Fruit fly (Drosophila melanogaster): Measurements from ENCODE around the gene eRF1.

The eRF1 gene

DNA sequence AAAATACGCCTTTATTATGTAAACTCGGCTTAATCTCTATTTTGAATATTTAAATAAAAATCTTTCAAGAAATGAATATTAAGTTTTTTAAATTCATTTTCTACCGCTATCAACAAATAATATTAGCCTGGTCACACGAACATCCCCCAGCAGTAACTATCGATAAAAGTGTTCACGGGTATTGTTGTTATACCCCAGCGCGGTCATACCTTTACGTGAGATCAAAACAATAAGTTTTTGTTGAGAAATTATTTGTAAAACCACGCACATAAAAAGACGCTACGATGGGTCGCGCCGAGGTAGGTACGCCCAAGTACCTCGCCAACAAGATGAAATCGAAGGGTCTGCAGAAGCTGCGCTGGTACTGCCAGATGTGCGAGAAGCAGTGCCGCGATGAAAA lies 8.5 kb downstream of the eRF1 start, which contains the start of gene kin17 (continued):
- no peak for TF ChIP-seq CG17186 (GFP tag; optimal IDR thresholded peaks at IDR 0.05)
- TF ChIP-seq CG2199 (GFP tag; IDR thresholded peaks at IDR 0.05) = no peak
- TF ChIP-seq ash1 (GFP tag; optimal IDR thresholded peaks at IDR 0.05) = no peak
- peak; percentile 74 for TF ChIP-seq unc-4 (GFP tag; IDR thresholded peaks at IDR 0.05; ENCODE audit: partially characterized antibody)
- peak; percentile 84 for TF ChIP-seq Dp (GFP tag; optimal IDR thresholded peaks at IDR 0.05)
- peak; percentile 39 for TF ChIP-seq CG14710 (tag; optimal IDR thresholded peaks at IDR 0.05)
- TF ChIP-seq Fer3 (tag; optimal IDR thresholded peaks at IDR 0.05) = no peak
- TF ChIP-seq Myb (GFP tag; optimal IDR thresholded peaks at IDR 0.05) = peak; percentile 52
- no peak for TF ChIP-seq CG17568 (GFP tag; optimal IDR thresholded peaks at IDR 0.05)
- TF ChIP-seq nerfin-2 (GFP tag; IDR thresholded peaks at IDR 0.05; ENCODE audit: partially characterized antibody) = 0 out of 2 replicates have a peak, but pooled peaks have one; percentile 26
- TF ChIP-seq dati (GFP tag; IDR thresholded peaks at IDR 0.05) = no peak
- no peak for TF ChIP-seq luna (GFP tag; optimal IDR thresholded peaks at IDR 0.05)
- TF ChIP-seq D (optimal IDR thresholded peaks at IDR 0.05) = no peak
- TF ChIP-seq D (GFP tag; optimal IDR thresholded peaks at IDR 0.05) = no peak
- peak; percentile 55; the same call in 1 of the 2 replicates for TF ChIP-seq tna (GFP tag; IDR thresholded peaks at IDR 0.05; ENCODE audit: partially characterized antibody)
- no peak for TF ChIP-seq Lpt (GFP tag; optimal IDR thresholded peaks at IDR 0.05)
- no peak for TF ChIP-seq tgo (GFP tag; IDR thresholded peaks at IDR 0.05)
- TF ChIP-seq pb (GFP tag; optimal IDR thresholded peaks at IDR 0.05) = no peak
- no peak for TF ChIP-seq zf30C (GFP tag; optimal IDR thresholded peaks at IDR 0.05)
- TF ChIP-seq CG7271 (tag; optimal IDR thresholded peaks at IDR 0.05) = no peak
- TF ChIP-seq ERR (GFP tag; optimal IDR thresholded peaks at IDR 0.05) = no peak
- peak; percentile 24 for TF ChIP-seq HmgZ (tag; optimal IDR thresholded peaks at IDR 0.05)
- TF ChIP-seq lbe (GFP tag; optimal IDR thresholded peaks at IDR 0.05) = no peak
- TF ChIP-seq CG16815 (GFP tag; optimal IDR thresholded peaks at IDR 0.05) = no peak
- TF ChIP-seq CG11398 (GFP tag; optimal IDR thresholded peaks at IDR 0.05) = no peak
- TF ChIP-seq cato (GFP tag; optimal IDR thresholded peaks at IDR 0.05; ENCODE audit: borderline replicate concordance) = no peak
- TF ChIP-seq row (GFP tag; IDR thresholded peaks at IDR 0.05) = peak; percentile 14; the same call in 1 of the 3 replicates
- no peak for TF ChIP-seq Nf-YC (tag; optimal IDR thresholded peaks at IDR 0.05)
- no peak for TF ChIP-seq CG4282 (GFP tag; optimal IDR thresholded peaks at IDR 0.05)
- TF ChIP-seq CG10431 (GFP tag; optimal IDR thresholded peaks at IDR 0.05) = no peak
- no peak for TF ChIP-seq CG14965 (GFP tag; optimal IDR thresholded peaks at IDR 0.05; ENCODE audit: borderline replicate concordance)
- TF ChIP-seq Tbp (GFP tag; optimal IDR thresholded peaks at IDR 0.05) = no peak
- peak; percentile 54; the same call in 2 of the 3 replicates for TF ChIP-seq zen2 (GFP tag; IDR thresholded peaks at IDR 0.05; ENCODE audit: partially characterized antibody)
- TF ChIP-seq CG4820 (GFP tag; optimal IDR thresholded peaks at IDR 0.05) = no peak
- peak; percentile 75 for TF ChIP-seq Scr (GFP tag; IDR thresholded peaks at IDR 0.05; ENCODE audit: partially characterized antibody)

DNA sequence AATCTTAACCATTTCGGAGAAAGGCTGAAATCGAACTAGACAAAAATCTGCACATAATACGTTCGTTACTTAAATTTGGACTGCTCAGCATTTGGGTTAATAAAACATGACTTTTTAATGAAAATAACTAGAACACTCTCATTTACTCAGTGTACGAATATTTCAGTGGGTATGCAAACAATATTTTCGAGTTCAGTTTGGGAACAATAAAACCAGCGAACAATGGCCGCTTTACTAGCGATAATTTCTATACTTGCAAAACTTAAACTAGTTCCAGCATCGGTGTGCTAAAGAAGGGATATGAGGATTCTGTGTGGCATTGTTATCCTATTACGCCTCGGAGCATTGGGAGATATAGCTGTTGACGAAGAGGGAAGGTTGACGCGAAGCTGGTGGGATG lies 10.1 kb downstream of the eRF1 start, which contains the start of gene CG5665:
CG5665 (plus strand) TSS at position 301 of the 400 bp plus-strand sequence.
- TF ChIP-seq Ets65A (GFP tag) (peak; percentile 27), CG11560 (tag; IDR thresholded peaks at IDR 0.05) (no peak)

DNA sequence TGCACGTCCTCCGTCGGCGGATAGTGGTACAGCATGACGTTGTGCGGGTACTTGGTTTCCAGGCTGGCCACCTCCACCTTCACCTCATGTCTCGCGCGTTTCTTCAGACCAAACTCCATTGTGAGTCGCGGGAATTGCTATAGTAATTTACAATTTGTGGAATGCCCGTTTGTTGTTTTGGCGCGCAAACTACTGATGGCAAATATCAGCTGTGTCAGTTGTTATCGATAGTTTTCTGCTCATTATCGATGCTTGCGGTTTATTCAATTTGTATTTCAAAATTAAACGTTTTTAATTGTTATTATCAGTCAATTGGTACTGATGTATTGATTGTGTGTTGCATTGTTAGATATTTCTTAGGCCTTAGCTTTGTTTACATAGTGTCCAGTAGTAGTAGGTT lies 13.2 kb downstream of the eRF1 start, which contains the start of gene Prim2:
Prim2 (minus strand) TSS at position 197 of the 400 bp plus-strand sequence.
- no peak for TF ChIP-seq run (tag; optimal IDR thresholded peaks at IDR 0.05)
- no peak for TF ChIP-seq CG13775 (GFP tag; optimal IDR thresholded peaks at IDR 0.05)
- peak; percentile 93 for TF ChIP-seq Myb (GFP tag; optimal IDR thresholded peaks at IDR 0.05)
- peak; percentile 87 for TF ChIP-seq E2f1 (GFP tag; IDR thresholded peaks at IDR 0.05)
- no peak for TF ChIP-seq CG15269 (tag; optimal IDR thresholded peaks at IDR 0.05)
- no peak for TF ChIP-seq Hey (tag; optimal IDR thresholded peaks at IDR 0.05)
- no peak for TF ChIP-seq CG4854 (GFP tag; optimal IDR thresholded peaks at IDR 0.05)
- TF ChIP-seq HmgD (GFP tag; optimal IDR thresholded peaks at IDR 0.05) = no peak
- no peak for TF ChIP-seq tgo (GFP tag; IDR thresholded peaks at IDR 0.05)
- no peak for TF ChIP-seq phol (tag; optimal IDR thresholded peaks at IDR 0.05)
- TF ChIP-seq CG34376 (GFP tag; optimal IDR thresholded peaks at IDR 0.05) = no peak
- TF ChIP-seq PHDP (tag; optimal IDR thresholded peaks at IDR 0.05) = no peak
- TF ChIP-seq CG2678 (tag; optimal IDR thresholded peaks at IDR 0.05) = no peak
- no peak for TF ChIP-seq CG10654 (GFP tag; optimal IDR thresholded peaks at IDR 0.05)
- TF ChIP-seq CG8388 (GFP tag; optimal IDR thresholded peaks at IDR 0.05) = no peak
- TF ChIP-seq CG1602 (GFP tag; optimal IDR thresholded peaks at IDR 0.05) = no peak

Measured in whole organism, embryonic.